Fruit fly (Drosophila melanogaster) whole organism, pupa: ENCODE measurements around the gene CG13643.

Experiments used
- CG14655 ChIP-seq: fragments of 200-800 bp; sonication (Bioruptor generic); optimal IDR thresholded peaks from 3 replicates; lab custom pipeline; 2017; ENCODE audit warnings: mild to moderate bottlenecking, missing biosample characterization, missing genetic modification reagents, missing genetic modification characterization
- CG32121 ChIP-seq: fragments of 200-800 bp; sonication (Bioruptor generic); IDR thresholded peaks from 2 replicates; pipeline ENCODE4 v1.3.6; 2022; ENCODE audit warnings: missing biosample characterization, missing genetic modification characterization
- CG34367 ChIP-seq: fragments of 200-800 bp; sonication (Bioruptor generic); optimal IDR thresholded peaks from 2 replicates; lab custom pipeline; 2018; ENCODE audit warnings: missing biosample characterization, mild to moderate bottlenecking, missing genetic modification characterization
- CG4496 ChIP-seq: fragments of 200-800 bp; sonication (Bioruptor generic); IDR thresholded peaks from 3 replicates; pipeline ENCODE4 v1.3.6; 2022; ENCODE audit warnings: missing biosample characterization, missing genetic modification characterization
- CG8159 ChIP-seq: fragments of 200-800 bp; sonication (Bioruptor generic); optimal IDR thresholded peaks from 3 replicates; lab custom pipeline; 2018; ENCODE audit warnings: missing biosample characterization, mild to moderate bottlenecking, missing genetic modification characterization, moderate library complexity
- Ets98B ChIP-seq: fragments of 200-800 bp; sonication (Bioruptor generic); IDR thresholded peaks from 2 replicates; pipeline ENCODE4 v1.3.6; 2022; ENCODE audit warnings: missing biosample characterization, missing genetic modification characterization
- Pif1B ChIP-seq: fragments of 200-800 bp; sonication (Bioruptor generic); optimal IDR thresholded peaks from 3 replicates; lab custom pipeline; 2016; ENCODE audit warnings: missing biosample characterization, missing genetic modification characterization
- fd96Ca ChIP-seq: fragments of 200-800 bp; sonication (Bioruptor generic); IDR thresholded peaks from 3 replicates; pipeline ENCODE4 v1.3.6; 2022; ENCODE audit warnings: missing biosample characterization, missing genetic modification characterization
- rn ChIP-seq: fragments of 200-800 bp; sonication (Bioruptor generic); IDR thresholded peaks from 2 replicates; pipeline ENCODE4 v1.3.6; 2022; ENCODE audit warnings: missing biosample characterization, missing genetic modification characterization

DNA sequence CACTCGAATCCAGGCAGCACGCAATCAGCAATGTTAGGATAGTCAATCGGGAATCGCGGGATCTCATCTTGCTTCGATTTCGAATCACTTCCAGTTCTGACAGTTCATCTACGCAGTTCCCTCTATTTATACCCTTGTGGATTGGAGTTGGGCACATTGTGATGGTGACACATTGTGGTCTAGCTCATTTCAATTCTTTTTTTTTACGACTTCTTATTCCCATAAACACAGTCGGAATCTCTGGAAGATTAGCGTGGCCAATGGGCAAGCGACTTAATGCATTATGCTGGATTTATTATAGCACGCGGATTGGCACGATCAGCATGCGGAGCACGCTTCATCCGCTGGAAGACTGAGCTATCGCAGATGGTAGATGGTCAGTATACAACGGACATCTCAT is 43.7 kb downstream of the CG13643 start, which contains the start of gene CG13640:
- TF ChIP-seq CG14655: no peak
- no peak for TF ChIP-seq CG4496 (GFP tag; lab: Robert Waterston, UW)
- no peak for TF ChIP-seq fd96Ca
- no peak for TF ChIP-seq CG32121 (GFP tag; lab: Robert Waterston, UW)
- no peak for TF ChIP-seq CG34367
- TF ChIP-seq Pif1B (GFP tag; lab: Kevin White, UChicago): no peak
- no peak for TF ChIP-seq rn (GFP tag; lab: Robert Waterston, UW)
- no peak for TF ChIP-seq Ets98B (GFP tag; lab: Robert Waterston, UW)
- TF ChIP-seq CG8159 (tag; lab: Kevin White, UChicago): no peak
